Worm (Caenorhabditis elegans): Measurements from ENCODE around the gene ptr-5.

DNA sequence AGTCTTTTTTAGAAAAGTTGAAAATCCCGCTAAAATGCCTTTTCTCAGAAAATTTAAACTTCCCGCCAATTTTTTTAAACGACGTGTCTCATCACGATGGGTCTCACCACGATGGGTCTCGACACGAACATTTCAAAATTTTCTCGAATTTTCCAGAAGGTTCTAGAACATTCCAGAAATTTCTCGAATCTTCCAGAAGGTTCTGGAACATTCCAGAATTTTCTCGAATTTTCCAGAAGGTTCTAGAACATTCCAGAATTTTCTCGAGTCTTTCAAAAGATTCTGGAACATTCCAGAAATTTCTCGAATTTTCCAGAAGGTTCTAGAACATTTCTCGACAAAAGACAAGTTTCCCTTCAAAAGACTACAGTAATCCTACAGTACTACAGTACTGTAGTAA is 30.0 kb upstream of the ptr-5 start:
- TF ChIP-seq zag-1 (tag; optimal IDR thresholded peaks at IDR 0.05): no peak
- no peak for TF ChIP-seq nhr-25 (tag; optimal IDR thresholded peaks at IDR 0.05; ENCODE audit: borderline replicate concordance, insufficient read depth)
- no peak for TF ChIP-seq nhr-77 (tag; optimal IDR thresholded peaks at IDR 0.05)
- TF ChIP-seq Y48G9A.11 (GFP tag; IDR thresholded peaks at IDR 0.05): no peak
- no peak for TF ChIP-seq unc-62 (GFP tag; optimal IDR thresholded peaks at IDR 0.05 in 1 of 2)
- TF ChIP-seq unc-62 (tag; optimal IDR thresholded peaks at IDR 0.05): no peak
- TF ChIP-seq R02D3.7 (tag; optimal IDR thresholded peaks at IDR 0.05): no peak
- no peak for TF ChIP-seq ceh-32 (tag; optimal IDR thresholded peaks at IDR 0.05; ENCODE audit: poor library complexity)
- TF ChIP-seq unc-130 (GFP tag; optimal IDR thresholded peaks at IDR 0.05): no peak
- TF ChIP-seq egl-43 (GFP tag; IDR thresholded peaks at IDR 0.05): no peak
- TF ChIP-seq ztf-11 (tag; optimal IDR thresholded peaks at IDR 0.05): no peak
- no peak for TF ChIP-seq tag-97 (GFP tag; IDR thresholded peaks at IDR 0.05)
- no peak for TF ChIP-seq aly-2 (tag; optimal IDR thresholded peaks at IDR 0.05)
- no peak for TF ChIP-seq dve-1 (tag; optimal IDR thresholded peaks at IDR 0.05; ENCODE audit: insufficient read depth)
- no peak for TF ChIP-seq ama-1 (optimal IDR thresholded peaks at IDR 0.05)

Data from whole organism, L4 larva.